Fruit fly (Drosophila melanogaster): ENCODE data around the gene CG11891.
A peak's percentile ranks its signal among the peaks of the same experiment; 100 is the strongest.

CG11891 gene

DNA sequence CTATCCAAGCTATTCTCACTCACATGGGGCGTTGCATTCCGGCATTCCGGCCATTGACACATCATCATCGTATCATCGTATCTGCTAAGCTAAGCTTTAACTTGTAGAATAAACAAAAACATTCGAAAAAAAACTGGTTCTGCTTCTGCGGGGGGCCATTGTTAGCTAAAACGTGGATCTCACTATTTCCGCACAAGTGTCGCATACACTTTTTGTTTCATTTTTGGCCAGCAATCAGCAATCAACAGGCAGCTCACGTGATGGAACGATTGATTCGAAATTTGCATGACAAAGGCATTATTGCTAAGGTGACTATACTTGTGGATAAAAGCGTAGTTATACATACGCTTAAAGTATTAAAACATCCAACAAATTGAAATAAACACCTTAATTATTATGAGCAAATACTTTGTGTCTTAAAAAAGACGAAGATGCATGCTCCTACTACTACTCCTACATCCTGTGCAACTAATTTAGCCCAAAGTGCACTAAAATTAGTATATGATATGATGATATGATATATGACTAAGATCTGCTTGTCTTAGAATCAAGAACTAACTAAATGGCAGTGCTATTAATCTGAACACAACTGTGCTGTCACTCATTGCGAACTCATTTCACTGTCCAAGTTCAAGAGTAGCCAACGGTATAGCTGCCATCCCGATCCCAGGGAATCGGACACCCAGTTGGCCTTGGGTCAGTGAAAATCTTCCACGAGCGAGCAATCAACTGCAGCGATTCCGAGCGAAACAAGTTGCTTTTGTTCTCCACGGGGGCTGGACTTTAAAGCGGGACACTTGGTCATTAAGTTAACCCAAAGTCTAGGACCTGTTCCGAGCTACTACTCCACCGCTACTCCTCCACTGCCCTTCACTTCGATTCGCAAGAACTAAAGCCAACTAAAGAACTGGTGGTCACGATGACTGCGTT lies 31.0 kb upstream of the CG11891 start:
- TF ChIP-seq CG1621 (tag; optimal IDR thresholded peaks at IDR 0.05) (peak; percentile 45), Sox15 (GFP tag; optimal IDR thresholded peaks at IDR 0.05) (no peak), CG10669 (GFP tag; optimal IDR thresholded peaks at IDR 0.05) (peak; percentile 31), CG3919 (GFP tag; optimal IDR thresholded peaks at IDR 0.05) (peak; percentile 6), Hr39 (GFP tag; optimal IDR thresholded peaks at IDR 0.05) (no peak), net (GFP tag; optimal IDR thresholded peaks at IDR 0.05) (no peak), Eip75B (GFP tag; optimal IDR thresholded peaks at IDR 0.05) (peak; percentile 31), CG8119 (GFP tag; IDR thresholded peaks at IDR 0.05) (no peak), CG16779 (tag; optimal IDR thresholded peaks at IDR 0.05) (no peak), lz (GFP tag; optimal IDR thresholded peaks at IDR 0.05) (no peak), OdsH (GFP tag; optimal IDR thresholded peaks at IDR 0.05) (no peak), salr (GFP tag; optimal IDR thresholded peaks at IDR 0.05) (no peak), CG11294 (GFP tag; IDR thresholded peaks at IDR 0.05) (no peak), Sox102F (GFP tag; optimal IDR thresholded peaks at IDR 0.05) (no peak), Blimp-1 (GFP tag; optimal IDR thresholded peaks at IDR 0.05) (no peak), spab (GFP tag; optimal IDR thresholded peaks at IDR 0.05) (peak; percentile 22), Met (GFP tag; optimal IDR thresholded peaks at IDR 0.05) (no peak), Hr4 (GFP tag; optimal IDR thresholded peaks at IDR 0.05) (no peak), CG10631 (GFP tag; optimal IDR thresholded peaks at IDR 0.05) (no peak), achi (GFP tag; optimal IDR thresholded peaks at IDR 0.05) (no peak), CG11762 (GFP tag; optimal IDR thresholded peaks at IDR 0.05; ENCODE audit: insufficient read depth) (no peak), CG8319 (GFP tag; optimal IDR thresholded peaks at IDR 0.05) (no peak), CG6276 (GFP tag; optimal IDR thresholded peaks at IDR 0.05) (no peak), CG6163 (GFP tag; IDR thresholded peaks at IDR 0.05) (no peak), Hr38 (GFP tag; optimal IDR thresholded peaks at IDR 0.05) (no peak), dsx (GFP tag; optimal IDR thresholded peaks at IDR 0.05; ENCODE audit: poor library complexity, severe bottlenecking) (peak; percentile 56), fd59A (GFP tag; optimal IDR thresholded peaks at IDR 0.05) (no peak), CG31627 (GFP tag; optimal IDR thresholded peaks at IDR 0.05) (no peak), fd85E (GFP tag; optimal IDR thresholded peaks at IDR 0.05) (no peak), CG32006 (GFP tag; optimal IDR thresholded peaks at IDR 0.05) (no peak), ss (GFP tag; optimal IDR thresholded peaks at IDR 0.05) (peak; percentile 28 to 32), topi (GFP tag; optimal IDR thresholded peaks at IDR 0.05) (no peak), dac (GFP tag; optimal IDR thresholded peaks at IDR 0.05) (no peak), CG6792 (GFP tag; optimal IDR thresholded peaks at IDR 0.05) (no peak), fkh (GFP tag; optimal IDR thresholded peaks at IDR 0.05) (no peak), Lpt (GFP tag; optimal IDR thresholded peaks at IDR 0.05) (no peak), CG7368 (GFP tag; optimal IDR thresholded peaks at IDR 0.05) (no peak), CG6854 (GFP tag; optimal IDR thresholded peaks at IDR 0.05) (no peak), vri (GFP tag; optimal IDR thresholded peaks at IDR 0.05) (no peak), cyc (GFP tag; optimal IDR thresholded peaks at IDR 0.05) (no peak), Eip78C (GFP tag) (peak; percentile 78), Ets21C (GFP tag; optimal IDR thresholded peaks at IDR 0.05) (no peak), Smox (GFP tag; optimal IDR thresholded peaks at IDR 0.05) (no peak), Ets96B (tag; optimal IDR thresholded peaks at IDR 0.05) (peak; percentile 39), CG6808 (GFP tag; optimal IDR thresholded peaks at IDR 0.05) (peak; percentile 47), svp (GFP tag) (no peak), acj6 (GFP tag; optimal IDR thresholded peaks at IDR 0.05) (no peak), eg (GFP tag; IDR thresholded peaks at IDR 0.05) (no peak), esn (GFP tag; optimal IDR thresholded peaks at IDR 0.05) (no peak), CG8632 (GFP tag; optimal IDR thresholded peaks at IDR 0.05) (no peak), Gug (GFP tag; IDR thresholded peaks at IDR 0.05) (no peak)
